Worm (Caenorhabditis elegans) whole organism, L2 larva: ENCODE measurements around the gene nhr-231.

ENCODE experiments used
- R02D3.7 ChIP-seq: fragments of 150-350 bp; optimal IDR thresholded peaks from 2 replicates; lab custom pipeline; 2014; ENCODE audit warnings: missing biosample characterization, missing genetic modification characterization
- blmp-1 ChIP-seq: sonication (generic microtip); optimal IDR thresholded peaks from 2 replicates; lab custom pipeline; 2017; ENCODE audit warnings: missing genetic modification characterization, mild to moderate bottlenecking, missing compliant biosample characterization, antibody characterized with exemption, moderate library complexity; ENCODE audit not compliant: insufficient read depth
- elt-1 ChIP-seq: fragments of 150-350 bp; optimal IDR thresholded peaks from 2 replicates; lab custom pipeline; 2014; ENCODE audit warnings: missing biosample characterization, missing genetic modification characterization
- lin-13 ChIP-seq: fragments of 150-350 bp; optimal IDR thresholded peaks from 2 replicates; lab custom pipeline; 2014; ENCODE audit warnings: missing biosample characterization, missing genetic modification reagents, missing genetic modification characterization
- skn-1 ChIP-seq: sonication (generic microtip); optimal IDR thresholded peaks from 2 replicates; lab custom pipeline; 2017; ENCODE audit warnings: missing biosample characterization, missing genetic modification characterization
- ztf-11 ChIP-seq: sonication (generic microtip); optimal IDR thresholded peaks from 2 replicates; lab custom pipeline; 2017; ENCODE audit warnings: missing biosample characterization, missing genetic modification characterization

- TF ChIP-seq blmp-1 (tag; lab: Kevin White, UChicago) = no peak
- TF ChIP-seq R02D3.7 (tag; lab: Kevin White, UChicago) = no peak
- no peak for TF ChIP-seq elt-1 (tag; lab: Kevin White, UChicago)
- no peak for TF ChIP-seq ztf-11
- no peak for TF ChIP-seq lin-13 (GFP tag; lab: Kevin White, UChicago)
- TF ChIP-seq skn-1 = no peak
These were observed at the start of gene nhr-231 for ce11 chrV:18790658-18791057.
